Worm (Caenorhabditis elegans) whole organism, L4 larva: ENCODE measurements around the gene K10C2.12.

ENCODE experiments used
- arid-1 ChIP-seq: fragments of 200-800 bp; sonication (Bioruptor generic); conservative IDR thresholded peaks from 2 replicates; pipeline ENCODE4 v1.3.6; 2022; ENCODE audit warnings: missing genetic modification reagents, missing genetic modification characterization, missing compliant biosample characterization
- fos-1 ChIP-seq: fragments of 150-350 bp; optimal IDR thresholded peaks from 2 replicates; lab custom pipeline; 2014; ENCODE audit warnings: missing biosample characterization, missing genetic modification characterization
- jun-1 ChIP-seq: fragments of 150-350 bp; optimal IDR thresholded peaks from 2 replicates; lab custom pipeline; 2014; ENCODE audit warnings: missing biosample characterization, missing genetic modification reagents, missing genetic modification characterization
- lin-38 ChIP-seq: fragments of 200-800 bp; sonication (Bioruptor generic); IDR thresholded peaks from 2 replicates; pipeline ENCODE4 v1.3.6; 2022; ENCODE audit warnings: missing genetic modification reagents, missing genetic modification characterization, missing compliant biosample characterization
- lin-39 ChIP-seq: fragments of 150-350 bp; optimal IDR thresholded peaks from 2 replicates; lab custom pipeline; 2014; ENCODE audit warnings: missing biosample characterization, missing genetic modification reagents, missing genetic modification characterization
- lsy-2 ChIP-seq, 2 experiments: fragments of 150-350 bp in 1 of 2; sonication (generic microtip) in 1 of 2; optimal IDR thresholded peaks; 2 replicates each; lab custom pipeline; 2014 to 2017; ENCODE audit warnings: missing biosample characterization in 2 of 2, missing genetic modification characterization in 2 of 2
- mdt-29 ChIP-seq: fragments of 200-800 bp; sonication (Bioruptor generic); IDR thresholded peaks from 2 replicates; pipeline ENCODE4 v1.3.6; 2022; ENCODE audit warnings: missing genetic modification reagents, missing genetic modification characterization, missing compliant biosample characterization
- mep-1 ChIP-seq: fragments of 150-350 bp; sonication (generic microtip); optimal IDR thresholded peaks from 3 replicates; lab custom pipeline; 2014; ENCODE audit warnings: missing biosample characterization, missing genetic modification characterization
- nhr-42 ChIP-seq: fragments of 200-800 bp; sonication (Bioruptor generic); IDR thresholded peaks from 2 replicates; pipeline ENCODE4 v1.3.6; 2022; ENCODE audit warnings: missing genetic modification characterization, missing compliant biosample characterization
- nhr-76 ChIP-seq: fragments of 150-350 bp; optimal IDR thresholded peaks from 2 replicates; lab custom pipeline; 2014; ENCODE audit warnings: missing biosample characterization, missing genetic modification characterization
- nhr-77 ChIP-seq: fragments of 150-350 bp; optimal IDR thresholded peaks from 2 replicates; lab custom pipeline; 2014; ENCODE audit warnings: missing biosample characterization, missing genetic modification characterization

ce11 chrX:6388639-6389038 is 31.9 kb downstream of the K10C2.12 start:
- TF ChIP-seq arid-1 (GFP tag; lab: Robert Waterston, UW) (no peak), nhr-42 (no peak), nhr-76 (tag; lab: Kevin White, UChicago) (no peak), mep-1 (tag; lab: Kevin White, UChicago) (no peak), lsy-2 (tag; optimal IDR thresholded peaks at IDR 0.05; lab: Kevin White, UChicago) (no peak), fos-1 (no peak), nhr-77 (tag; lab: Kevin White, UChicago) (no peak), lin-39 (tag; lab: Kevin White, UChicago) (no peak), jun-1 (tag; lab: Kevin White, UChicago) (no peak), mdt-29 (GFP tag; lab: Robert Waterston, UW) (no peak), lin-38 (no peak)
